Fruit fly (Drosophila melanogaster): ENCODE results near the gene Mkrn1.
A peak's percentile ranks its signal among the peaks of the same experiment; 100 is the strongest.

The Mkrn1 gene

dm6 chr3L:21533270-21533948 is at the start of gene Mkrn1 (continued):
- TF ChIP-seq CG13624 (GFP tag; optimal IDR thresholded peaks at IDR 0.05) = no peak
- TF ChIP-seq HmgZ (tag; optimal IDR thresholded peaks at IDR 0.05) = peak; percentile 36
- no peak for TF ChIP-seq Drgx (GFP tag; IDR thresholded peaks at IDR 0.05)
- TF ChIP-seq Dip2 (GFP tag; IDR thresholded peaks at IDR 0.05) = no peak
- TF ChIP-seq CG12391 (tag; optimal IDR thresholded peaks at IDR 0.05) = no peak
- no peak for TF ChIP-seq CG10959 (GFP tag; IDR thresholded peaks at IDR 0.05)
- TF ChIP-seq gcm2 (GFP tag; optimal IDR thresholded peaks at IDR 0.05) = no peak
- peak; percentile 53 for TF ChIP-seq BEAF-32 (GFP tag; optimal IDR thresholded peaks at IDR 0.05)
- no peak for TF ChIP-seq sr (GFP tag; IDR thresholded peaks at IDR 0.05)
- TF ChIP-seq CG11093 (GFP tag; IDR thresholded peaks at IDR 0.05) = no peak
- TF ChIP-seq CG32532 (GFP tag; IDR thresholded peaks at IDR 0.05) = no peak
- TF ChIP-seq pita (GFP tag; optimal IDR thresholded peaks at IDR 0.05) = no peak
- no peak for TF ChIP-seq CG4820 (GFP tag; optimal IDR thresholded peaks at IDR 0.05)
- TF ChIP-seq CG10209 (GFP tag; optimal IDR thresholded peaks at IDR 0.05) = no peak
- TF ChIP-seq HLHmδ (GFP tag; optimal IDR thresholded peaks at IDR 0.05) = no peak
- no peak for TF ChIP-seq CG8281 (tag; optimal IDR thresholded peaks at IDR 0.05)
- peak; percentile 96 for TF ChIP-seq CG30020 (tag; optimal IDR thresholded peaks at IDR 0.05)
- TF ChIP-seq CG1832 (GFP tag; optimal IDR thresholded peaks at IDR 0.05) = no peak
- TF ChIP-seq gfzf (GFP tag; optimal IDR thresholded peaks at IDR 0.05) = peak; percentile 91
- no peak for TF ChIP-seq B-H2 (GFP tag; optimal IDR thresholded peaks at IDR 0.05)
- TF ChIP-seq Deaf1 (tag; optimal IDR thresholded peaks at IDR 0.05) = no peak
- no peak for TF ChIP-seq fru (optimal IDR thresholded peaks at IDR 0.05)
- TF ChIP-seq mam (GFP tag; optimal IDR thresholded peaks at IDR 0.05) = no peak
- no peak for TF ChIP-seq CG4730 (GFP tag; IDR thresholded peaks at IDR 0.05)
- no peak for TF ChIP-seq en (GFP tag; optimal IDR thresholded peaks at IDR 0.05)
- no peak for TF ChIP-seq CG5953 (GFP tag; IDR thresholded peaks at IDR 0.05)
- no peak for TF ChIP-seq salm (tag; optimal IDR thresholded peaks at IDR 0.05)
- TF ChIP-seq CG10147 (GFP tag; optimal IDR thresholded peaks at IDR 0.05) = no peak
- TF ChIP-seq sqz (GFP tag; optimal IDR thresholded peaks at IDR 0.05) = no peak
- TF ChIP-seq eyg (GFP tag; optimal IDR thresholded peaks at IDR 0.05) = no peak
- no peak for TF ChIP-seq CG4360 (GFP tag; IDR thresholded peaks at IDR 0.05)
- TF ChIP-seq CG12104 (GFP tag; optimal IDR thresholded peaks at IDR 0.05) = no peak
- TF ChIP-seq tap (tag; optimal IDR thresholded peaks at IDR 0.05) = no peak
- no peak for TF ChIP-seq CG7745 (tag; optimal IDR thresholded peaks at IDR 0.05)
- TF ChIP-seq Sox102F (GFP tag; optimal IDR thresholded peaks at IDR 0.05) = no peak
- no peak for TF ChIP-seq Neu2 (GFP tag; optimal IDR thresholded peaks at IDR 0.05; ENCODE audit: borderline replicate concordance)
- no peak for TF ChIP-seq CG8359 (GFP tag; optimal IDR thresholded peaks at IDR 0.05; ENCODE audit: borderline replicate concordance)
- TF ChIP-seq CG1233 (GFP tag; optimal IDR thresholded peaks at IDR 0.05) = no peak
- peak; percentile 12 for TF ChIP-seq CTCF (GFP tag; optimal IDR thresholded peaks at IDR 0.05)
- no peak for TF ChIP-seq CG10565 (GFP tag; optimal IDR thresholded peaks at IDR 0.05)
- TF ChIP-seq CG7928 (GFP tag; optimal IDR thresholded peaks at IDR 0.05) = no peak
- TF ChIP-seq Gsc (GFP tag; IDR thresholded peaks at IDR 0.05) = no peak
- no peak for TF ChIP-seq CG14050 (GFP tag; IDR thresholded peaks at IDR 0.05)
- TF ChIP-seq CG8478 (optimal IDR thresholded peaks at IDR 0.05) = no peak
- TF ChIP-seq pan (optimal IDR thresholded peaks at IDR 0.05) = no peak
- TF ChIP-seq pan (GFP tag; optimal IDR thresholded peaks at IDR 0.05 in 1 of 2, IDR thresholded peaks at IDR 0.05 in 1 of 2) = no peak
- no peak for TF ChIP-seq gsb (GFP tag; IDR thresholded peaks at IDR 0.05)
- no peak for TF ChIP-seq Tbp (GFP tag; optimal IDR thresholded peaks at IDR 0.05)
- TF ChIP-seq NFAT (GFP tag; IDR thresholded peaks at IDR 0.05) = no peak
- no peak for TF ChIP-seq Hmx (GFP tag; optimal IDR thresholded peaks at IDR 0.05)
- no peak for TF ChIP-seq Lim3 (GFP tag; IDR thresholded peaks at IDR 0.05)
- peak; percentile 94 for TF ChIP-seq CG1603 (tag; optimal IDR thresholded peaks at IDR 0.05)
- no peak for TF ChIP-seq HHEX (GFP tag; optimal IDR thresholded peaks at IDR 0.05)

Data from whole organism, embryonic.